Fruit fly (Drosophila melanogaster) whole organism: ENCODE results near the gene CG13631.

Source experiments
- Dll ChIP-seq: fragments of >200 bp; optimal IDR thresholded peaks from 2 replicates; lab custom pipeline; 2017
- EcR ChIP-seq, 2 experiments: fragments of >200 bp; optimal IDR thresholded peaks; 2 replicates each; lab custom pipeline; 2017; ENCODE audit warnings: missing biosample characterization in 2 of 2, missing genetic modification characterization in 2 of 2, missing genetic modification reagents in 2 of 2
- pan ChIP-seq: fragments of >200 bp; optimal IDR thresholded peaks from 2 replicates; lab custom pipeline; 2017
- psq ChIP-seq: fragments of >200 bp; optimal IDR thresholded peaks from 2 replicates; lab custom pipeline; 2017
- usp ChIP-seq: fragments of >200 bp; optimal IDR thresholded peaks from 2 replicates; lab custom pipeline; 2017; ENCODE audit warnings: missing biosample characterization, missing genetic modification characterization, mixed read lengths

DNA sequence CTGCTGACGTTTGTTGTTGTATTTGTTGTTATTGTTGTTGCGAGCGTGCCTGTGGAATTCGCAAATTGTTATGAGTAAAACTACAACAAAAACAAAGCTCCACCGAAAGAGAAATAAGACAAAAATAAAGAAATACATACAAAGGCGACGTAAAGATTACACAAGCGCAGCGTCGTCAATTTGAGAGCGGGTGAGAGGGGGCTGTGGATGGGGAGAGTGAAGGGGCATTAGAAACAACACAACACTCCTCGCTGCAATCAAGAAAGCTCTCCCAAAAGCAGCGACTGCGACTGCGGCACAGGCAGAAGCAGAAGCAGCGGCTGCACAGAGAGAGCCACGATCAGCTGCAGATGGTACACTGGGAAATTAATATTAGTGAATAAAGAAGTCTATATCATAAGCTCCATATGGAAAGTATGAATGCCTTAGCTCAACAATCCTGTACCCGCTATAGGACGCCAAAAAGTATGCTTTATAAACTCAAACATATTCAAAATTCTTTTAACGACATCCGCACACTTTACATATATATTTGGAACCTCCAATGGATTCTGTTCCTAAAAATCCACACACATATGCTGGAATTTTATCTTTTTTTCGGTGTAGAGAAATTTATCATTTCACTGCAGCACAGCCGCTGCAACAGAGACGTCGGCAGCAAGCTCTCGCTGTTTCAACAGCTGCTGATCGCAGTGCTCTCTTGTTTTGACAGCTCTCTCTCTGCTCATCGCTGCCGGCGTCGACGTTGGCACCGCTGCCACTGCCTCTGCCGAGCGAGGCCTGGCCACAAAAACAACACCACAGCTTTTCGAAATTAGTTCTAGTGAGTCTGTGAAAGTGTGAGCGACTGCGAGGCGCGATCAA lies at the start of gene CG13631:
- TF ChIP-seq pan (lab: Kevin White, UChicago) (no peak), usp (GFP tag; lab: Kevin White, UChicago) (no peak), Dll (lab: Kevin White, UChicago) (peak; percentile 35), psq (lab: Kevin White, UChicago) (no peak), EcR (GFP tag; optimal IDR thresholded peaks at IDR 0.05; lab: Kevin White, UChicago) (no peak)
